Fruit fly (Drosophila melanogaster) whole organism, embryonic: Measurements from ENCODE around the gene MED14.

Source experiments
- Abd-B ChIP-seq: fragments of 200-800 bp; sonication (Bioruptor generic); optimal IDR thresholded peaks from 2 replicates; lab custom pipeline; 2018; ENCODE audit warnings: missing biosample characterization, mild to moderate bottlenecking, missing genetic modification characterization, moderate library complexity
- Atf3 ChIP-seq: fragments of 200-800 bp; sonication (Bioruptor generic); optimal IDR thresholded peaks from 3 replicates; lab custom pipeline; 2016; ENCODE audit warnings: missing biosample characterization, missing genetic modification characterization
- B-H1 ChIP-seq: fragments of 200-800 bp; sonication (Bioruptor generic); IDR thresholded peaks from 3 replicates; pipeline ENCODE4 v1.3.6; 2022; ENCODE audit warnings: missing biosample characterization, missing genetic modification characterization
- CG10462 ChIP-seq: fragments of 200-800 bp; sonication (Bioruptor generic); optimal IDR thresholded peaks from 2 replicates; lab custom pipeline; 2016; ENCODE audit warnings: missing biosample characterization, missing genetic modification characterization
- CG11560 ChIP-seq: fragments of 200-800 bp; sonication (Bioruptor generic); IDR thresholded peaks from 3 replicates; pipeline ENCODE4 v1.3.6; 2022; ENCODE audit warnings: missing biosample characterization, missing genetic modification characterization
- CG13424 ChIP-seq: fragments of 200-800 bp; sonication (Bioruptor generic); optimal IDR thresholded peaks from 2 replicates; lab custom pipeline; 2019; ENCODE audit warnings: missing biosample characterization, mild to moderate bottlenecking, missing genetic modification characterization, moderate library complexity
- CG13775 ChIP-seq: fragments of 200-800 bp; sonication (Bioruptor generic); optimal IDR thresholded peaks from 3 replicates; lab custom pipeline; 2017; ENCODE audit warnings: missing biosample characterization, mild to moderate bottlenecking, missing genetic modification characterization
- CG14710 ChIP-seq: fragments of 200-800 bp; sonication (Bioruptor generic); optimal IDR thresholded peaks from 3 replicates; lab custom pipeline; 2019; ENCODE audit warnings: missing biosample characterization, mild to moderate bottlenecking, missing genetic modification characterization, moderate library complexity
- CG15269 ChIP-seq: fragments of 200-800 bp; sonication (Bioruptor generic); optimal IDR thresholded peaks from 2 replicates; lab custom pipeline; 2018; ENCODE audit warnings: missing biosample characterization, mild to moderate bottlenecking, missing genetic modification characterization, moderate library complexity
- CG17359 ChIP-seq: fragments of 200-800 bp; sonication (Bioruptor generic); optimal IDR thresholded peaks from 3 replicates; lab custom pipeline; 2018; ENCODE audit warnings: missing biosample characterization, mild to moderate bottlenecking, missing genetic modification characterization, moderate library complexity
- CG17829 ChIP-seq: fragments of 200-800 bp; optimal IDR thresholded peaks from 2 replicates; lab custom pipeline; 2019; ENCODE audit warnings: missing biosample characterization, mild to moderate bottlenecking, missing genetic modification characterization, moderate library complexity
- CG18262 ChIP-seq: fragments of 200-800 bp; optimal IDR thresholded peaks from 3 replicates; lab custom pipeline; 2019; ENCODE audit warnings: missing biosample characterization, mild to moderate bottlenecking, missing genetic modification characterization, moderate library complexity
- CG1832 ChIP-seq: fragments of 200-800 bp; sonication (Bioruptor generic); optimal IDR thresholded peaks from 2 replicates; lab custom pipeline; 2017; ENCODE audit warnings: missing biosample characterization, mild to moderate bottlenecking, missing genetic modification characterization, inconsistent platforms
- CG18476 ChIP-seq: fragments of 200-800 bp; sonication (Bioruptor generic); optimal IDR thresholded peaks from 2 replicates; lab custom pipeline; 2016; ENCODE audit warnings: missing biosample characterization, mild to moderate bottlenecking, missing genetic modification characterization
- CG18619 ChIP-seq: fragments of 200-800 bp; sonication (Bioruptor generic); optimal IDR thresholded peaks from 3 replicates; lab custom pipeline; 2017; ENCODE audit warnings: missing biosample characterization, mild to moderate bottlenecking, missing genetic modification characterization
- CG3065 ChIP-seq: fragments of 200-800 bp; sonication (Bioruptor generic); optimal IDR thresholded peaks from 2 replicates; lab custom pipeline; 2016; ENCODE audit warnings: missing biosample characterization, missing genetic modification characterization
- CG3407 ChIP-seq: fragments of 200-800 bp; sonication (Bioruptor generic); optimal IDR thresholded peaks from 2 replicates; lab custom pipeline; 2018; ENCODE audit warnings: missing biosample characterization, mild to moderate bottlenecking, missing genetic modification characterization
- CG4360 ChIP-seq: fragments of 200-800 bp; sonication (Bioruptor generic); IDR thresholded peaks from 2 replicates; pipeline ENCODE4 v1.3.6; 2022; ENCODE audit warnings: missing biosample characterization, missing genetic modification characterization
- CG7839 ChIP-seq: fragments of 200-800 bp; sonication (Bioruptor generic); optimal IDR thresholded peaks from 3 replicates; lab custom pipeline; 2018; ENCODE audit warnings: missing biosample characterization, mild to moderate bottlenecking, missing genetic modification characterization, moderate library complexity
- CG8089 ChIP-seq: fragments of 200-800 bp; sonication (Bioruptor generic); optimal IDR thresholded peaks from 3 replicates; lab custom pipeline; 2016; ENCODE audit warnings: missing biosample characterization, missing genetic modification characterization
- CoRest ChIP-seq: fragments of 200-800 bp; sonication (Bioruptor generic); optimal IDR thresholded peaks from 3 replicates; lab custom pipeline; 2018; ENCODE audit warnings: missing biosample characterization, mild to moderate bottlenecking, missing genetic modification characterization, moderate library complexity
- Dbx ChIP-seq: fragments of 200-800 bp; sonication (Bioruptor generic); IDR thresholded peaks from 3 replicates; pipeline ENCODE4 v1.3.6; 2022; ENCODE audit warnings: missing biosample characterization, missing genetic modification characterization
- Eip74EF ChIP-seq, 2 experiments: fragments of 200-800 bp in 1 of 2; fragments of >200 bp in 1 of 2; sonication (Bioruptor generic) in 1 of 2; optimal IDR thresholded peaks; 2 replicates each; lab custom pipeline; 2017 to 2019; ENCODE audit warnings: missing biosample characterization in 2 of 2, missing genetic modification characterization in 2 of 2, mild to moderate bottlenecking in 1 of 2, moderate library complexity in 1 of 2
- Fer2 ChIP-seq: fragments of 200-800 bp; sonication (Bioruptor generic); optimal IDR thresholded peaks from 2 replicates; lab custom pipeline; 2018; ENCODE audit warnings: missing biosample characterization, mild to moderate bottlenecking, missing genetic modification characterization, moderate library complexity
- HmgD ChIP-seq: fragments of 200-800 bp; sonication (Bioruptor generic); optimal IDR thresholded peaks from 3 replicates; lab custom pipeline; 2016; ENCODE audit warnings: missing biosample characterization, missing genetic modification characterization
- Med ChIP-seq: fragments of 200-800 bp; sonication (Bioruptor generic); peaks from one replicate; lab custom pipeline; 2016; ENCODE audit warnings: missing biosample characterization, missing genetic modification characterization, mild to moderate bottlenecking, inconsistent platforms, moderate library complexity
- NC2β ChIP-seq: fragments of 200-800 bp; sonication (Bioruptor generic); optimal IDR thresholded peaks from 2 replicates; lab custom pipeline; 2016; ENCODE audit warnings: missing biosample characterization, missing genetic modification characterization
- Sox102F ChIP-seq: fragments of 200-800 bp; sonication (Bioruptor generic); optimal IDR thresholded peaks from 2 replicates; lab custom pipeline; 2018; ENCODE audit warnings: missing biosample characterization, mild to moderate bottlenecking, missing genetic modification characterization, moderate library complexity
- ase ChIP-seq: fragments of 200-800 bp; sonication (Bioruptor generic); IDR thresholded peaks from 3 replicates; pipeline ENCODE4 v1.3.6; 2022; ENCODE audit warnings: missing biosample characterization, missing genetic modification characterization
- bbx ChIP-seq: fragments of 200-800 bp; sonication (Bioruptor generic); IDR thresholded peaks from 2 replicates; pipeline ENCODE4 v1.3.6; 2022; ENCODE audit warnings: missing biosample characterization, missing genetic modification characterization; ENCODE audit not compliant: partially characterized antibody
- btn ChIP-seq: fragments of 200-800 bp; sonication (Bioruptor generic); optimal IDR thresholded peaks from 2 replicates; lab custom pipeline; 2016; ENCODE audit warnings: missing biosample characterization, missing genetic modification characterization
- cg ChIP-seq: fragments of 200-800 bp; sonication (Bioruptor generic); optimal IDR thresholded peaks from 3 replicates; lab custom pipeline; 2019; ENCODE audit warnings: missing biosample characterization, mild to moderate bottlenecking, missing genetic modification characterization, moderate library complexity
- ci ChIP-seq: fragments of 200-800 bp; sonication (Bioruptor generic); IDR thresholded peaks from 3 replicates; pipeline ENCODE4 v1.3.6; 2022; ENCODE audit warnings: missing biosample characterization, missing genetic modification characterization
- cwo ChIP-seq: fragments of 200-800 bp; sonication (Bioruptor generic); optimal IDR thresholded peaks from 3 replicates; lab custom pipeline; 2017; ENCODE audit warnings: missing biosample characterization, missing genetic modification characterization, mild to moderate bottlenecking, moderate library complexity, missing genetic modification reagents
- disco-r ChIP-seq: fragments of 200-800 bp; sonication (Bioruptor generic); optimal IDR thresholded peaks from 2 replicates; lab custom pipeline; 2016; ENCODE audit warnings: missing biosample characterization, missing genetic modification characterization
- fd3F ChIP-seq: fragments of 200-800 bp; sonication (Bioruptor generic); optimal IDR thresholded peaks from 2 replicates; lab custom pipeline; 2018; ENCODE audit warnings: missing biosample characterization, mild to moderate bottlenecking, missing genetic modification characterization, moderate library complexity
- jigr1 ChIP-seq: fragments of 200-800 bp; sonication (Bioruptor generic); IDR thresholded peaks from 3 replicates; pipeline ENCODE4 v1.3.6; 2022; ENCODE audit warnings: missing biosample characterization, missing genetic modification characterization
- nmo ChIP-seq: fragments of 200-800 bp; sonication (Bioruptor generic); optimal IDR thresholded peaks from 2 replicates; lab custom pipeline; 2018; ENCODE audit warnings: missing biosample characterization, mild to moderate bottlenecking, missing genetic modification characterization, moderate library complexity
- oc ChIP-seq: fragments of 200-800 bp; sonication (Bioruptor generic); optimal IDR thresholded peaks from 2 replicates; lab custom pipeline; 2018; ENCODE audit warnings: missing biosample characterization, mild to moderate bottlenecking, missing genetic modification characterization, moderate library complexity
- pan ChIP-seq, 4 experiments: fragments of >200 bp in 3 of 4; fragments of 200-800 bp in 1 of 4; sonication (Bioruptor generic) in 1 of 4; optimal IDR thresholded peaks in 3 of 4; IDR thresholded peaks in 1 of 4; 2 replicates each; pipeline versions ENCODE4 v1.3.6 to Lab custom; 2017 to 2022; ENCODE audit warnings: missing biosample characterization in 2 of 4, missing genetic modification characterization in 2 of 4, mixed read lengths in 1 of 4
- repo ChIP-seq: fragments of 200-800 bp; sonication (Bioruptor generic); optimal IDR thresholded peaks from 2 replicates; lab custom pipeline; 2016; ENCODE audit warnings: missing biosample characterization, missing genetic modification characterization
- rib ChIP-seq: fragments of 200-800 bp; sonication (Bioruptor generic); IDR thresholded peaks from 2 replicates; pipeline ENCODE4 v1.3.6; 2022; ENCODE audit warnings: missing biosample characterization, missing genetic modification characterization
- scrt ChIP-seq: fragments of 200-800 bp; sonication (Bioruptor generic); optimal IDR thresholded peaks from 2 replicates; lab custom pipeline; 2018; ENCODE audit warnings: missing biosample characterization, mild to moderate bottlenecking, missing genetic modification characterization, moderate library complexity
- sens ChIP-seq: fragments of 200-800 bp; sonication (Bioruptor generic); peaks from one replicate; lab custom pipeline; 2016; ENCODE audit warnings: missing biosample characterization, missing genetic modification characterization
- sob ChIP-seq: fragments of 200-800 bp; sonication (Bioruptor generic); IDR thresholded peaks from 2 replicates; pipeline ENCODE4 v1.3.6; 2022; ENCODE audit warnings: missing biosample characterization, missing genetic modification characterization
- ttk ChIP-seq: fragments of 200-800 bp; sonication (Bioruptor generic); IDR thresholded peaks from 2 replicates; pipeline ENCODE4 v2.1.2; 2022; ENCODE audit warnings: missing biosample characterization, missing genetic modification characterization
- unpg ChIP-seq: fragments of 200-800 bp; sonication (Bioruptor generic); optimal IDR thresholded peaks from 3 replicates; lab custom pipeline; 2018; ENCODE audit warnings: missing biosample characterization, mild to moderate bottlenecking, missing genetic modification characterization, moderate library complexity

MED14 gene

dm6 chr3L:626498-627369 lies 33.7 kb downstream of the MED14 start (continued):
- no peak for TF ChIP-seq CG3065 (GFP tag; lab: Kevin White, UChicago)
- TF ChIP-seq bbx (GFP tag; lab: Robert Waterston, UW), result 0 out of 2 replicates have a peak, but pooled peaks have one; percentile 20
- TF ChIP-seq fd3F (GFP tag; lab: Kevin White, UChicago), result peak; percentile 5
- peak; percentile 39 for TF ChIP-seq CG18262 (tag; lab: Kevin White, UChicago)
- peak; percentile 35 for TF ChIP-seq CG18619 (GFP tag; lab: Kevin White, UChicago)
- peak; percentile 20 for TF ChIP-seq CG13424 (tag; lab: Kevin White, UChicago)
- TF ChIP-seq CG17359 (tag; lab: Kevin White, UChicago), result peak; percentile 31
- TF ChIP-seq cg, result peak; percentile 98
- TF ChIP-seq disco-r (GFP tag; lab: Kevin White, UChicago), result no peak
- peak; percentile 9 for TF ChIP-seq CG14710 (tag; lab: Kevin White, UChicago)
- peak; percentile 69 for TF ChIP-seq sens (GFP tag; lab: Kevin White, UChicago)
- peak; percentile 33 for TF ChIP-seq scrt
- TF ChIP-seq CG17829 (tag; lab: Kevin White, UChicago), result no peak
- TF ChIP-seq CG11560 (tag; lab: Robert Waterston, UW), result peak; percentile 20; the same call in 1 of the 3 replicates
- no peak for TF ChIP-seq rib (GFP tag; lab: Robert Waterston, UW)
- peak; percentile 12 for TF ChIP-seq CG10462 (GFP tag; lab: Kevin White, UChicago)
- TF ChIP-seq jigr1 (GFP tag; lab: Robert Waterston, UW), result no peak
- no peak for TF ChIP-seq CG8089 (GFP tag; lab: Kevin White, UChicago)
- TF ChIP-seq CG18476 (GFP tag; lab: Kevin White, UChicago), result no peak
- TF ChIP-seq CoRest, result peak; percentile 47
- peak; percentile 24 for TF ChIP-seq repo (GFP tag; lab: Kevin White, UChicago)
- TF ChIP-seq ase (GFP tag; lab: Robert Waterston, UW), result 0 out of 3 replicates have a peak, but pooled peaks have one; percentile 61
- peak; percentile 58 for TF ChIP-seq B-H1 (GFP tag; lab: Robert Waterston, UW)
- TF ChIP-seq NC2β (GFP tag; lab: Kevin White, UChicago), result no peak
- no peak for TF ChIP-seq pan (optimal IDR thresholded peaks at IDR 0.05; lab: Kevin White, UChicago)
- TF ChIP-seq pan (GFP tag; optimal IDR thresholded peaks at IDR 0.05 in 1 of 2, IDR thresholded peaks at IDR 0.05 in 1 of 2), result peak in 1 of 2 experiments; percentile 65
- TF ChIP-seq Med (GFP tag; lab: Kevin White, UChicago), result peak; percentile 82
- TF ChIP-seq CG3407 (GFP tag; lab: Kevin White, UChicago), result no peak
- peak; percentile 12 for TF ChIP-seq Fer2 (tag; lab: Kevin White, UChicago)
- TF ChIP-seq btn (GFP tag; lab: Kevin White, UChicago), result no peak
- peak; percentile 58 for TF ChIP-seq CG15269 (tag; lab: Kevin White, UChicago)
- peak; percentile 53 for TF ChIP-seq cwo (GFP tag; lab: Kevin White, UChicago)
- TF ChIP-seq HmgD (GFP tag; lab: Kevin White, UChicago), result no peak
- TF ChIP-seq ci (GFP tag; lab: Robert Waterston, UW), result peak; percentile 70; the same call in 2 of the 3 replicates
- TF ChIP-seq Abd-B (GFP tag; lab: Kevin White, UChicago), result peak; percentile 3
- TF ChIP-seq nmo, result peak; percentile 49
- TF ChIP-seq CG13775 (GFP tag; lab: Kevin White, UChicago), result peak; percentile 28
- TF ChIP-seq Atf3 (GFP tag; lab: Kevin White, UChicago), result peak; percentile 5
- TF ChIP-seq Eip74EF (GFP tag; optimal IDR thresholded peaks at IDR 0.05; lab: Kevin White, UChicago), result no peak
- peak; percentile 64 for TF ChIP-seq ttk
- peak; percentile 46 for TF ChIP-seq CG7839 (tag; lab: Kevin White, UChicago)
- 0 out of 2 replicates have a peak, but pooled peaks have one; percentile 23 for TF ChIP-seq sob (GFP tag; lab: Robert Waterston, UW)
- peak; percentile 52; the same call in 1 of the 2 replicates for TF ChIP-seq CG4360 (GFP tag; lab: Robert Waterston, UW)
- TF ChIP-seq unpg (GFP tag; lab: Kevin White, UChicago), result peak; percentile 38
- peak; percentile 46 for TF ChIP-seq Dbx (GFP tag; lab: Robert Waterston, UW)
- TF ChIP-seq CG1832 (GFP tag; lab: Kevin White, UChicago), result no peak
- TF ChIP-seq oc (tag; lab: Kevin White, UChicago), result peak; percentile 19
- peak; percentile 51 for TF ChIP-seq Sox102F (GFP tag; lab: Kevin White, UChicago)
